Worm (Caenorhabditis elegans): ENCODE measurements around the gene C16C8.21.

The C16C8.21 gene

DNA sequence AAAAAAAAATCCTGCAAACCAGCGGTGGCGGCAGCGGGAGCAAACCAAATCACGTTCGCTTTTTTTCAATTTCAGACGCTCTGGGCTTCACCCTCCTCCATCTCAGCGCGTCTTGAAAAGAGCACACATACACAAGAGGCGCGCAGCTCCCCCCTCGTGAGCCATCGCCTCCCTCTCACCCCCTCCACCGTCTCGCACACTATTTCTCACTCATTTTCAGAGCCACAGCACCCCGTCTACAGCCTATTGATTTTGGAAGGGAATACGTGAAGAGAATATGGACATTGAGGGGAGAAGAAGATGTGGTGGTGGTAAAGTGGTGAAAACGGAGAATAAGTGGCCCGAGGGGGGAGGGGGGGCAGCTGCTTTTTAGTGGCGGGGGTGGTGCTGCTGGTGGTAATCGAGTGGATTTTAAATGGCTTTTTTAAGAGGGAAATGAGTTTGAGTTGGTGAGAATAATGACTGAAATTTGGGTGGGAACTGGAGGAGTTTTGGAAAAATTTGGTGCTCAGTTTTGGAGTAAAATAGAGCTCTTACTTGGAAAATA lies 19.8 kb upstream of the C16C8.21 start (continued):
- peak; percentile 22 for TF ChIP-seq nhr-129 (tag; optimal IDR thresholded peaks at IDR 0.05)
- no peak for TF ChIP-seq lin-39 (tag; optimal IDR thresholded peaks at IDR 0.05)
- TF ChIP-seq snpc-4 (tag; optimal IDR thresholded peaks at IDR 0.05) = peak; percentile 12
- peak in 1 of 2 experiments; percentile 51 for TF ChIP-seq mdl-1 (tag; optimal IDR thresholded peaks at IDR 0.05)
- no peak for TF ChIP-seq ztf-4 (tag; optimal IDR thresholded peaks at IDR 0.05)
- no peak for TF ChIP-seq blmp-1 (tag; optimal IDR thresholded peaks at IDR 0.05; ENCODE audit: insufficient read depth)
- TF ChIP-seq unc-39 (tag; optimal IDR thresholded peaks at IDR 0.05) = no peak
- TF ChIP-seq ama-1 (optimal IDR thresholded peaks at IDR 0.05) = no peak
- TF ChIP-seq ztf-1 (GFP tag; conservative IDR thresholded peaks at IDR 0.05) = no peak
- TF ChIP-seq ZK546.5 (tag; optimal IDR thresholded peaks at IDR 0.05) = no peak
- TF ChIP-seq skn-1 (tag; optimal IDR thresholded peaks at IDR 0.05) = no peak
- no peak for TF ChIP-seq nhr-77 (tag; optimal IDR thresholded peaks at IDR 0.05)
- no peak for TF ChIP-seq dmd-4 (tag; optimal IDR thresholded peaks at IDR 0.05)
- no peak for TF ChIP-seq unc-62 (GFP tag; optimal IDR thresholded peaks at IDR 0.05)
- TF ChIP-seq crh-2 (tag; optimal IDR thresholded peaks at IDR 0.05) = peak; percentile 0

- TF ChIP-seq peb-1 (tag; optimal IDR thresholded peaks at IDR 0.05) (no peak), lin-39 (tag; optimal IDR thresholded peaks at IDR 0.05) (no peak), nhr-23 (tag; optimal IDR thresholded peaks at IDR 0.05) (no peak), elt-1 (tag; optimal IDR thresholded peaks at IDR 0.05) (no peak), Y55F3AM.14 (GFP tag; optimal IDR thresholded peaks at IDR 0.05) (no peak), crh-2 (tag; optimal IDR thresholded peaks at IDR 0.05) (no peak), lin-13 (GFP tag; optimal IDR thresholded peaks at IDR 0.05) (no peak), unc-55 (GFP tag; optimal IDR thresholded peaks at IDR 0.05) (peak; percentile 27)
These were observed 18.6 kb upstream of the C16C8.21 start, which contains the start of gene C16C8.18 for ce11 chrII:3429400-3429799. C16C8.18 (plus strand) TSS chrII:3429700.

DNA sequence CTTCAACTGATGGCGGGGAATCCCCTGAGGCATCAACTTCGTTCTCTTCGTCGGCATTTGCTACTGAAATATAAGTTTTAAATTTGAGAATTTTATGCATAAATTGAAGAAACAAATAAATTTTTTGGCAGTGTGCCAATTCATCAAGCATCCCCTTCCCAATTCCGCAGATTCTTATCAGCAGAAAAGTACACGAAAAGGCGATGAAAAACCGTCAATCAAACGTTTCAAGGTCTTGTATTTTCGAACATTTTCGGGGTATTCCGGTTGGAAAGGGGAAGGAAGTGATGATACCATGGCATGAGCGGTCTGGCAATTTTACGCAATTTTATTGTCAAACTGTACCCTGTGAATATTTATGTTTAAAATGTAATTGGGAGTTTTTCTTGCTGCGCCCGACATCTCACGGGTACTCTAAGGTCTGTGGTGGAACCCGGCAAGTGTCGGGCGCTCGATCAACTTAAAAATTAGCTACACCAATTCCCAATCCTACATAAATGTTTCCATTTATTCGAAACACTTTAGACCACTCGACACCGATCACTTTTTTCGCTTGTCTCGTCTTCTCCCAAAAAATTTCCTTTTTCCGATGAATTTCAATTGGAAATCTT lies 13.0 kb upstream of the C16C8.21 start:
- TF ChIP-seq mbf-1 (tag; optimal IDR thresholded peaks at IDR 0.05) (no peak), nhr-25 (tag; optimal IDR thresholded peaks at IDR 0.05) (peak; percentile 26), sma-9 (GFP tag; optimal IDR thresholded peaks at IDR 0.05) (no peak), sma-9 (tag; optimal IDR thresholded peaks at IDR 0.05) (no peak), mdl-1 (tag; optimal IDR thresholded peaks at IDR 0.05) (no peak), snpc-4 (tag; optimal IDR thresholded peaks at IDR 0.05) (peak; percentile 67), unc-39 (tag; optimal IDR thresholded peaks at IDR 0.05) (no peak)

ce11 chrII:3436412-3436811 lies 11.6 kb upstream of the C16C8.21 start, which contains the start of gene skpo-2:
skpo-2 (minus strand) TSS chrII:3436512.
- TF ChIP-seq lsy-2 (tag; optimal IDR thresholded peaks at IDR 0.05) (no peak), peb-1 (tag; optimal IDR thresholded peaks at IDR 0.05) (no peak), sma-9 (GFP tag; optimal IDR thresholded peaks at IDR 0.05) (no peak), sma-9 (tag; optimal IDR thresholded peaks at IDR 0.05) (no peak), nhr-10 (tag; optimal IDR thresholded peaks at IDR 0.05) (no peak), unc-55 (GFP tag; optimal IDR thresholded peaks at IDR 0.05) (no peak), ztf-4 (tag; optimal IDR thresholded peaks at IDR 0.05) (no peak)

DNA sequence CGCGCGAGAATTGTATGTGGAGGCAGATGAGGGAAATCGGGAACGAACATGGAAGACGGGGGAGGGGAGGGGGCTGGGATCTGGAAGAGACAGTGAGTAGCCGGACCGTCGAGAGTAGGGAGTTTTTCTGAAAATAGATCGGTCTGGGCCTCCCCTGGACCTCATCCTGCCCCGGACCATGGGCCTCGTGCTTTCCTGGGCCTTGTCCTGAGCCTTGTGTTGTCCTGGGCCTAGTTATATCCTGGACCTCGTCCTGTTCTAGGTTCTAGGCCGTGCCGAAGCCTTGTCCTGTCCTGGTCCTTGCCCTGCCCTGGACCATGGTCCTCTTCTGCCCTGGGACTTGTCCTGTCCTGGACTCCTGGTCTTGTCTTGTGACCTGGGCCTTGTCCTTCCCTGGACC lies 10.6 kb upstream of the C16C8.21 start:
- TF ChIP-seq crh-2 (tag; optimal IDR thresholded peaks at IDR 0.05) (no peak), ama-1 (optimal IDR thresholded peaks at IDR 0.05) (no peak), blmp-1 (tag; optimal IDR thresholded peaks at IDR 0.05; ENCODE audit: insufficient read depth) (no peak), unc-55 (GFP tag; optimal IDR thresholded peaks at IDR 0.05) (no peak), sma-9 (GFP tag; optimal IDR thresholded peaks at IDR 0.05) (no peak), sma-9 (tag; optimal IDR thresholded peaks at IDR 0.05) (no peak), ZK546.5 (tag; optimal IDR thresholded peaks at IDR 0.05) (no peak), egl-27 (tag; optimal IDR thresholded peaks at IDR 0.05) (no peak), ceh-16 (tag; optimal IDR thresholded peaks at IDR 0.05) (no peak), ztf-1 (GFP tag; conservative IDR thresholded peaks at IDR 0.05) (no peak), unc-62 (GFP tag; optimal IDR thresholded peaks at IDR 0.05) (no peak), elt-1 (tag; optimal IDR thresholded peaks at IDR 0.05) (no peak), fos-1 (tag; optimal IDR thresholded peaks at IDR 0.05) (no peak)

DNA sequence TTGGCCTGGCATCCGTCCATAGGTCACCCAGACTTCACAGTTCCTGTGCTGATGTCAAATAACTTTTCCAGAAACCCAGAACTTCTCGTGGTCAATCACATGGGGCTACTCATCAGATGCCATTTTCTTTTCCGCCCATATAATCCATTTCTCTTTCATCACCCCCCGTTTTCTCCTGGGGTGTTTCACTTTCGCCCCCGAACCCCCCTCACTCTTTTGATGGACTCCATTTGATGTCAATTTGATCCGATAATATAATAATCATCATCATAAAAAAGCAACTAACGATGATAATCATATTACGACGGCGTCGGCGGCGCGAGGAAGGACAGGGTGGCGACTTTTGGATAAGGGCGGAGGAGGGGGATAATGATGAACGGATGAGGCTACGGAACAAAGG lies 9.7 kb upstream of the C16C8.21 start:
- TF ChIP-seq snpc-4 (tag; optimal IDR thresholded peaks at IDR 0.05) (no peak), blmp-1 (tag; optimal IDR thresholded peaks at IDR 0.05; ENCODE audit: insufficient read depth) (peak; percentile 39)
